Fruit fly (Drosophila melanogaster) whole organism, embryonic: ENCODE data around the gene CG18675.

Experiments
- Ada2b ChIP-seq: fragments of 200-800 bp; sonication (Bioruptor generic); IDR thresholded peaks from 2 replicates; pipeline ENCODE4 v1.3.6; 2022; ENCODE audit warnings: missing biosample characterization, missing genetic modification characterization
- B-H1 ChIP-seq: fragments of 200-800 bp; sonication (Bioruptor generic); IDR thresholded peaks from 3 replicates; pipeline ENCODE4 v1.3.6; 2022; ENCODE audit warnings: missing biosample characterization, missing genetic modification characterization
- BEAF-32 ChIP-seq: fragments of 200-800 bp; sonication (Bioruptor generic); optimal IDR thresholded peaks from 3 replicates; lab custom pipeline; 2017; ENCODE audit warnings: missing biosample characterization, missing genetic modification characterization, mild to moderate bottlenecking, moderate library complexity, missing genetic modification reagents
- Blimp-1 ChIP-seq: fragments of 200-800 bp; sonication (Bioruptor generic); optimal IDR thresholded peaks from 3 replicates; lab custom pipeline; 2018; ENCODE audit warnings: missing biosample characterization, missing genetic modification characterization, mild to moderate bottlenecking, moderate library complexity, missing genetic modification reagents
- CG11696 ChIP-seq: fragments of 200-800 bp; sonication (Bioruptor generic); IDR thresholded peaks from 2 replicates; pipeline ENCODE4 v1.3.6; 2022; ENCODE audit warnings: missing biosample characterization, missing genetic modification characterization
- CG12391 ChIP-seq: fragments of 200-800 bp; sonication (Bioruptor generic); optimal IDR thresholded peaks from 3 replicates; lab custom pipeline; 2018; ENCODE audit warnings: missing biosample characterization, mild to moderate bottlenecking, missing genetic modification characterization, moderate library complexity
- CG12659 ChIP-seq: fragments of 200-800 bp; sonication (Bioruptor generic); optimal IDR thresholded peaks from 3 replicates; lab custom pipeline; 2017; ENCODE audit warnings: mild to moderate bottlenecking, missing biosample characterization, missing genetic modification reagents, missing genetic modification characterization
- CG13123 ChIP-seq: fragments of 200-800 bp; sonication (Bioruptor generic); optimal IDR thresholded peaks from 2 replicates; lab custom pipeline; 2016; ENCODE audit warnings: missing biosample characterization, missing genetic modification characterization
- CG14014 ChIP-seq: fragments of 200-800 bp; sonication (Bioruptor generic); IDR thresholded peaks from 2 replicates; pipeline ENCODE4 v1.3.6; 2022; ENCODE audit warnings: missing biosample characterization, missing genetic modification characterization
- CG14441 ChIP-seq: fragments of 200-800 bp; sonication (Bioruptor generic); IDR thresholded peaks from 2 replicates; pipeline ENCODE4 v1.3.6; 2022; ENCODE audit warnings: missing biosample characterization, missing genetic modification characterization
- CG15696 ChIP-seq: fragments of 200-800 bp; sonication (Bioruptor generic); optimal IDR thresholded peaks from 2 replicates; lab custom pipeline; 2019; ENCODE audit warnings: missing biosample characterization, mild to moderate bottlenecking, missing genetic modification characterization, moderate library complexity
- CG16863 ChIP-seq: fragments of 200-800 bp; sonication (Bioruptor generic); optimal IDR thresholded peaks from 3 replicates; lab custom pipeline; 2016; ENCODE audit warnings: missing biosample characterization, missing genetic modification characterization
- CG18262 ChIP-seq: fragments of 200-800 bp; optimal IDR thresholded peaks from 3 replicates; lab custom pipeline; 2019; ENCODE audit warnings: missing biosample characterization, mild to moderate bottlenecking, missing genetic modification characterization, moderate library complexity
- CG2120 ChIP-seq: fragments of 200-800 bp; sonication (Bioruptor generic); optimal IDR thresholded peaks from 3 replicates; lab custom pipeline; 2016; ENCODE audit warnings: missing biosample characterization, missing genetic modification characterization
- CG31365 ChIP-seq: fragments of 200-800 bp; sonication (Bioruptor generic); optimal IDR thresholded peaks from 2 replicates; lab custom pipeline; 2018; ENCODE audit warnings: missing biosample characterization, mild to moderate bottlenecking, missing genetic modification characterization
- CG32772 ChIP-seq: fragments of 200-800 bp; sonication (Bioruptor generic); IDR thresholded peaks from 2 replicates; pipeline ENCODE4 v1.3.6; 2022; ENCODE audit warnings: missing biosample characterization, missing genetic modification characterization
- CG34224 ChIP-seq: fragments of 200-800 bp; sonication (Bioruptor generic); IDR thresholded peaks from 3 replicates; pipeline ENCODE4 v1.3.6; 2022; ENCODE audit warnings: missing biosample characterization, missing genetic modification characterization; ENCODE audit not compliant: partially characterized antibody
- CG4282 ChIP-seq: fragments of 200-800 bp; sonication (Bioruptor generic); optimal IDR thresholded peaks from 2 replicates; lab custom pipeline; 2016; ENCODE audit warnings: missing biosample characterization, missing genetic modification characterization
- CG4617 ChIP-seq: fragments of 200-800 bp; sonication (Bioruptor generic); optimal IDR thresholded peaks from 3 replicates; lab custom pipeline; 2016; ENCODE audit warnings: missing biosample characterization, missing genetic modification characterization, borderline replicate concordance
- CG4820 ChIP-seq: fragments of 200-800 bp; sonication (Bioruptor generic); optimal IDR thresholded peaks from 3 replicates; lab custom pipeline; 2016; ENCODE audit warnings: missing biosample characterization, missing genetic modification characterization
- CG7372 ChIP-seq: fragments of 200-800 bp; sonication (Bioruptor generic); IDR thresholded peaks from 2 replicates; pipeline ENCODE4 v1.3.6; 2022; ENCODE audit warnings: missing biosample characterization, missing genetic modification characterization
- CG9609 ChIP-seq: fragments of 200-800 bp; sonication (Bioruptor generic); optimal IDR thresholded peaks from 3 replicates; lab custom pipeline; 2016; ENCODE audit warnings: missing biosample characterization, missing genetic modification characterization
- CG9727 ChIP-seq: fragments of 200-800 bp; sonication (Bioruptor generic); optimal IDR thresholded peaks from 3 replicates; lab custom pipeline; 2017; ENCODE audit warnings: missing biosample characterization, mild to moderate bottlenecking, missing genetic modification characterization
- Chrac-16 ChIP-seq: fragments of 200-800 bp; sonication (Bioruptor generic); optimal IDR thresholded peaks from 3 replicates; lab custom pipeline; 2016; ENCODE audit warnings: missing biosample characterization, missing genetic modification characterization
- Doc2 ChIP-seq: fragments of 200-800 bp; sonication (Bioruptor generic); IDR thresholded peaks from 2 replicates; pipeline ENCODE4 v1.3.6; 2022; ENCODE audit warnings: missing biosample characterization, missing genetic modification characterization
- E2f1 ChIP-seq: fragments of 200-800 bp; sonication (Bioruptor generic); IDR thresholded peaks from 2 replicates; pipeline ENCODE4 v1.3.6; 2022; ENCODE audit warnings: missing biosample characterization, missing genetic modification characterization
- E2f2 ChIP-seq: fragments of 200-800 bp; sonication (Bioruptor generic); IDR thresholded peaks from 2 replicates; pipeline ENCODE4 v1.3.6; 2022; ENCODE audit warnings: missing biosample characterization, missing genetic modification characterization
- HmgZ ChIP-seq: fragments of 200-800 bp; sonication (Bioruptor generic); optimal IDR thresholded peaks from 2 replicates; lab custom pipeline; 2018; ENCODE audit warnings: missing biosample characterization, mild to moderate bottlenecking, missing genetic modification characterization
- Hr3 ChIP-seq: fragments of 200-800 bp; sonication (Bioruptor generic); optimal IDR thresholded peaks from 3 replicates; lab custom pipeline; 2016; ENCODE audit warnings: missing biosample characterization, missing genetic modification characterization
- Med ChIP-seq: fragments of 200-800 bp; sonication (Bioruptor generic); peaks from one replicate; lab custom pipeline; 2016; ENCODE audit warnings: missing biosample characterization, missing genetic modification characterization, mild to moderate bottlenecking, inconsistent platforms, moderate library complexity
- Myb ChIP-seq: fragments of 200-800 bp; sonication (Bioruptor generic); optimal IDR thresholded peaks from 2 replicates; lab custom pipeline; 2016; ENCODE audit warnings: missing biosample characterization, missing genetic modification characterization
- Ptx1 ChIP-seq: fragments of 200-800 bp; sonication (Bioruptor generic); IDR thresholded peaks from 2 replicates; pipeline ENCODE4 v1.3.6; 2022; ENCODE audit warnings: missing biosample characterization, missing genetic modification characterization
- Sin3A ChIP-seq: fragments of >200 bp; optimal IDR thresholded peaks from 2 replicates; lab custom pipeline; 2018
- Sry-β ChIP-seq: fragments of 200-800 bp; sonication (Bioruptor generic); optimal IDR thresholded peaks from 2 replicates; lab custom pipeline; 2018; ENCODE audit warnings: missing biosample characterization, mild to moderate bottlenecking, missing genetic modification characterization, moderate library complexity
- Usf ChIP-seq: fragments of 200-800 bp; sonication (Bioruptor generic); optimal IDR thresholded peaks from 2 replicates; lab custom pipeline; 2017; ENCODE audit warnings: missing genotype, missing biosample characterization, missing genetic modification characterization
- abd-A ChIP-seq: fragments of 200-800 bp; sonication (Bioruptor generic); optimal IDR thresholded peaks from 3 replicates; lab custom pipeline; 2019; ENCODE audit warnings: missing biosample characterization, mild to moderate bottlenecking, missing genetic modification characterization, moderate library complexity
- aop ChIP-seq: fragments of 200-800 bp; sonication (Bioruptor generic); IDR thresholded peaks from 2 replicates; pipeline ENCODE4 v1.3.6; 2022; ENCODE audit warnings: missing biosample characterization, missing genetic modification characterization
- bsh ChIP-seq, 2 experiments: fragments of 200-800 bp; sonication (Bioruptor generic); optimal IDR thresholded peaks; 2 replicates each; lab custom pipeline; 2017 to 2018; ENCODE audit warnings: mild to moderate bottlenecking in 2 of 2, missing biosample characterization in 2 of 2, missing genetic modification characterization in 2 of 2, moderate library complexity in 1 of 2
- btn ChIP-seq: fragments of 200-800 bp; sonication (Bioruptor generic); optimal IDR thresholded peaks from 2 replicates; lab custom pipeline; 2016; ENCODE audit warnings: missing biosample characterization, missing genetic modification characterization
- cad ChIP-seq: fragments of >200 bp; optimal IDR thresholded peaks from 2 replicates; lab custom pipeline; 2017; ENCODE audit warnings: missing biosample characterization, missing genetic modification characterization
- ci ChIP-seq: fragments of 200-800 bp; sonication (Bioruptor generic); IDR thresholded peaks from 3 replicates; pipeline ENCODE4 v1.3.6; 2022; ENCODE audit warnings: missing biosample characterization, missing genetic modification characterization
- corto ChIP-seq: fragments of 200-800 bp; sonication (Bioruptor generic); optimal IDR thresholded peaks from 2 replicates; lab custom pipeline; 2016; ENCODE audit warnings: missing biosample characterization, mild to moderate bottlenecking, missing genetic modification characterization, moderate library complexity
- cwo ChIP-seq: fragments of 200-800 bp; sonication (Bioruptor generic); optimal IDR thresholded peaks from 3 replicates; lab custom pipeline; 2017; ENCODE audit warnings: missing biosample characterization, missing genetic modification characterization, mild to moderate bottlenecking, moderate library complexity, missing genetic modification reagents
- dm ChIP-seq: fragments of 200-800 bp; sonication (Bioruptor generic); optimal IDR thresholded peaks from 3 replicates; lab custom pipeline; 2016; ENCODE audit warnings: missing biosample characterization, missing genetic modification characterization
- fd96Cb ChIP-seq: fragments of 200-800 bp; sonication (Bioruptor generic); optimal IDR thresholded peaks from 2 replicates; lab custom pipeline; 2018; ENCODE audit warnings: missing biosample characterization, mild to moderate bottlenecking, missing genetic modification characterization, moderate library complexity
- grn ChIP-seq: fragments of 200-800 bp; sonication (Bioruptor generic); optimal IDR thresholded peaks from 3 replicates; lab custom pipeline; 2017; ENCODE audit warnings: missing biosample characterization, missing genetic modification characterization
- pros ChIP-seq: fragments of 200-800 bp; sonication (Bioruptor generic); optimal IDR thresholded peaks from 3 replicates; lab custom pipeline; 2019; ENCODE audit warnings: missing biosample characterization, mild to moderate bottlenecking, missing genetic modification characterization, moderate library complexity
- psq ChIP-seq: fragments of 200-800 bp; sonication (Bioruptor generic); optimal IDR thresholded peaks from 2 replicates; lab custom pipeline; 2017; ENCODE audit warnings: missing biosample characterization, missing genetic modification characterization
- sc ChIP-seq, 3 experiments: fragments of >200 bp in 2 of 3; fragments of 200-800 bp in 1 of 3; sonication (Bioruptor generic) in 1 of 3; optimal IDR thresholded peaks; 2 replicates in 2 of 3; 3 replicates in 1 of 3; lab custom pipeline; 2017; ENCODE audit warnings: mild to moderate bottlenecking in 1 of 3, missing biosample characterization in 1 of 3, missing genetic modification characterization in 1 of 3, missing genetic modification reagents in 1 of 3
- slbo ChIP-seq: fragments of 200-800 bp; sonication (Bioruptor generic); IDR thresholded peaks from 2 replicates; pipeline ENCODE4 v1.3.6; 2022; ENCODE audit warnings: missing biosample characterization, missing genetic modification characterization
- trem ChIP-seq: fragments of 200-800 bp; optimal IDR thresholded peaks from 3 replicates; lab custom pipeline; 2019; ENCODE audit warnings: missing biosample characterization, mild to moderate bottlenecking, missing genetic modification characterization, moderate library complexity

The CG18675 gene

dm6 chr3L:4242428-4242827, 68.7 kb downstream of the CG18675 start, which contains the start of gene pav (continued):
- TF ChIP-seq grn (GFP tag; lab: Kevin White, UChicago) (no peak), Doc2 (no peak), CG11696 (GFP tag; lab: Robert Waterston, UW) (peak; percentile 97), Usf (GFP tag; lab: Kevin White, UChicago) (no peak), CG34224 (GFP tag; lab: Robert Waterston, UW) (no peak), trem (peak; percentile 61), psq (GFP tag; lab: Kevin White, UChicago) (no peak), CG12659 (no peak), CG18262 (tag; lab: Kevin White, UChicago) (no peak), CG7372 (GFP tag; lab: Robert Waterston, UW) (peak; percentile 58), HmgZ (tag; lab: Kevin White, UChicago) (peak; percentile 72), CG16863 (GFP tag; lab: Kevin White, UChicago) (no peak), corto (no peak), E2f2 (GFP tag; lab: Robert Waterston, UW) (peak; percentile 93), abd-A (tag; lab: Kevin White, UChicago) (no peak), dm (peak; percentile 51), CG4617 (peak; percentile 31), pros (GFP tag; lab: Kevin White, UChicago) (no peak), bsh (GFP tag; optimal IDR thresholded peaks at IDR 0.05; lab: Kevin White, UChicago) (peak in 1 of 2 experiments; percentile 41), E2f1 (GFP tag; lab: Robert Waterston, UW) (peak; percentile 37; the same call in 1 of the 2 replicates), Ada2b (GFP tag; lab: Robert Waterston, UW) (peak; percentile 56), aop (GFP tag; lab: Robert Waterston, UW) (no peak), CG12391 (tag; lab: Kevin White, UChicago) (peak; percentile 73), Hr3 (peak; percentile 18), ci (GFP tag; lab: Robert Waterston, UW) (no peak), B-H1 (GFP tag; lab: Robert Waterston, UW) (peak; percentile 32; the same call in 1 of the 3 replicates), CG2120 (GFP tag; lab: Kevin White, UChicago) (peak; percentile 41), CG9727 (GFP tag; lab: Kevin White, UChicago) (peak; percentile 10), Sry-β (GFP tag; lab: Kevin White, UChicago) (no peak), Ptx1 (GFP tag; lab: Robert Waterston, UW) (peak; percentile 44; the same call in 1 of the 2 replicates), cwo (GFP tag; lab: Kevin White, UChicago) (no peak), CG4282 (GFP tag; lab: Kevin White, UChicago) (no peak), fd96Cb (tag; lab: Kevin White, UChicago) (peak; percentile 44), Med (GFP tag; lab: Kevin White, UChicago) (no peak), CG14014 (GFP tag; lab: Robert Waterston, UW) (peak; percentile 47; the same call in 1 of the 2 replicates), cad (no peak), CG4820 (no peak), Blimp-1 (GFP tag; lab: Kevin White, UChicago) (no peak), slbo (GFP tag; lab: Robert Waterston, UW) (peak; percentile 40; the same call in 1 of the 2 replicates), CG31365 (tag; lab: Kevin White, UChicago) (no peak), btn (no peak), CG9609 (GFP tag; lab: Kevin White, UChicago) (no peak), CG32772 (0 out of 2 replicates have a peak, but pooled peaks have one; percentile 27), Myb (GFP tag; lab: Kevin White, UChicago) (peak; percentile 39), sc (optimal IDR thresholded peaks at IDR 0.05; lab: Kevin White, UChicago) (no peak), sc (GFP tag; optimal IDR thresholded peaks at IDR 0.05; lab: Kevin White, UChicago) (no peak), Sin3A (lab: Kevin White, UChicago) (no peak), CG15696 (peak; percentile 11), CG13123 (no peak), CG14441 (peak; percentile 55), BEAF-32 (GFP tag; lab: Kevin White, UChicago) (peak; percentile 47), Chrac-16 (GFP tag; lab: Kevin White, UChicago) (peak; percentile 14)
